Fruit fly (Drosophila melanogaster) whole organism, pupa: ENCODE measurements around the gene CG44422.
A peak's percentile ranks its signal among the peaks of the same experiment; 100 is the strongest.

Experiments
- CG10348 ChIP-seq: fragments of 200-800 bp; sonication (Bioruptor generic); IDR thresholded peaks from 2 replicates; pipeline ENCODE4 v1.3.6; 2022; ENCODE audit warnings: missing biosample characterization, missing genetic modification characterization
- CG12605 ChIP-seq: fragments of 200-800 bp; sonication (Bioruptor generic); IDR thresholded peaks from 2 replicates; pipeline ENCODE4 v1.3.6; 2022; ENCODE audit warnings: missing biosample characterization, missing genetic modification characterization
- CG13204 ChIP-seq: fragments of 200-800 bp; sonication (Bioruptor generic); optimal IDR thresholded peaks from 2 replicates; lab custom pipeline; 2018; ENCODE audit warnings: missing biosample characterization, mild to moderate bottlenecking, missing genetic modification characterization, moderate library complexity
- CG14655 ChIP-seq: fragments of 200-800 bp; sonication (Bioruptor generic); optimal IDR thresholded peaks from 3 replicates; lab custom pipeline; 2017; ENCODE audit warnings: mild to moderate bottlenecking, missing biosample characterization, missing genetic modification reagents, missing genetic modification characterization
- CG15710 ChIP-seq: fragments of 200-800 bp; sonication (Bioruptor generic); optimal IDR thresholded peaks from 2 replicates; lab custom pipeline; 2018; ENCODE audit warnings: missing biosample characterization, mild to moderate bottlenecking, missing genetic modification characterization, moderate library complexity
- CG17806 ChIP-seq: fragments of 200-800 bp; sonication (Bioruptor generic); optimal IDR thresholded peaks from 2 replicates; lab custom pipeline; 2018; ENCODE audit warnings: missing biosample characterization, mild to moderate bottlenecking, missing genetic modification characterization, moderate library complexity
- CG32121 ChIP-seq: fragments of 200-800 bp; sonication (Bioruptor generic); IDR thresholded peaks from 2 replicates; pipeline ENCODE4 v1.3.6; 2022; ENCODE audit warnings: missing biosample characterization, missing genetic modification characterization
- CG34367 ChIP-seq: fragments of 200-800 bp; sonication (Bioruptor generic); optimal IDR thresholded peaks from 2 replicates; lab custom pipeline; 2018; ENCODE audit warnings: missing biosample characterization, mild to moderate bottlenecking, missing genetic modification characterization
- CG4496 ChIP-seq: fragments of 200-800 bp; sonication (Bioruptor generic); IDR thresholded peaks from 3 replicates; pipeline ENCODE4 v1.3.6; 2022; ENCODE audit warnings: missing biosample characterization, missing genetic modification characterization
- CG8159 ChIP-seq: fragments of 200-800 bp; sonication (Bioruptor generic); optimal IDR thresholded peaks from 3 replicates; lab custom pipeline; 2018; ENCODE audit warnings: missing biosample characterization, mild to moderate bottlenecking, missing genetic modification characterization, moderate library complexity
- CG8301 ChIP-seq: fragments of 200-800 bp; sonication (Bioruptor generic); optimal IDR thresholded peaks from 2 replicates; lab custom pipeline; 2018; ENCODE audit warnings: missing biosample characterization, mild to moderate bottlenecking, missing genetic modification characterization
- CG9948 ChIP-seq: fragments of 200-800 bp; sonication (Bioruptor generic); optimal IDR thresholded peaks from 2 replicates; lab custom pipeline; 2018; ENCODE audit warnings: missing biosample characterization, mild to moderate bottlenecking, missing genetic modification characterization, moderate library complexity
- D1 ChIP-seq: fragments of 200-800 bp; sonication (Bioruptor generic); optimal IDR thresholded peaks from 2 replicates; lab custom pipeline; 2018; ENCODE audit warnings: missing biosample characterization, mild to moderate bottlenecking, missing genetic modification characterization, moderate library complexity
- EcR ChIP-seq: fragments of 200-800 bp; sonication (Bioruptor generic); optimal IDR thresholded peaks from 3 replicates; lab custom pipeline; 2019; ENCODE audit warnings: missing biosample characterization, missing genetic modification characterization, mild to moderate bottlenecking, moderate library complexity, missing genetic modification reagents
- Ets98B ChIP-seq: fragments of 200-800 bp; sonication (Bioruptor generic); IDR thresholded peaks from 2 replicates; pipeline ENCODE4 v1.3.6; 2022; ENCODE audit warnings: missing biosample characterization, missing genetic modification characterization
- Pif1A ChIP-seq: fragments of 200-800 bp; sonication (Bioruptor generic); optimal IDR thresholded peaks from 3 replicates; lab custom pipeline; 2016; ENCODE audit warnings: missing biosample characterization, missing genetic modification characterization
- Pif1B ChIP-seq: fragments of 200-800 bp; sonication (Bioruptor generic); optimal IDR thresholded peaks from 3 replicates; lab custom pipeline; 2016; ENCODE audit warnings: missing biosample characterization, missing genetic modification characterization
- Snoo ChIP-seq: fragments of 200-800 bp; sonication (Bioruptor generic); optimal IDR thresholded peaks from 3 replicates; lab custom pipeline; 2017; ENCODE audit warnings: missing biosample characterization, mild to moderate bottlenecking, missing genetic modification characterization, inconsistent platforms
- fd96Ca ChIP-seq: fragments of 200-800 bp; sonication (Bioruptor generic); IDR thresholded peaks from 3 replicates; pipeline ENCODE4 v1.3.6; 2022; ENCODE audit warnings: missing biosample characterization, missing genetic modification characterization
- gl ChIP-seq: fragments of 200-800 bp; sonication (Bioruptor generic); optimal IDR thresholded peaks from 2 replicates; lab custom pipeline; 2018; ENCODE audit warnings: missing biosample characterization, mild to moderate bottlenecking, missing genetic modification characterization
- rn ChIP-seq: fragments of 200-800 bp; sonication (Bioruptor generic); IDR thresholded peaks from 2 replicates; pipeline ENCODE4 v1.3.6; 2022; ENCODE audit warnings: missing biosample characterization, missing genetic modification characterization

Gene CG44422

DNA sequence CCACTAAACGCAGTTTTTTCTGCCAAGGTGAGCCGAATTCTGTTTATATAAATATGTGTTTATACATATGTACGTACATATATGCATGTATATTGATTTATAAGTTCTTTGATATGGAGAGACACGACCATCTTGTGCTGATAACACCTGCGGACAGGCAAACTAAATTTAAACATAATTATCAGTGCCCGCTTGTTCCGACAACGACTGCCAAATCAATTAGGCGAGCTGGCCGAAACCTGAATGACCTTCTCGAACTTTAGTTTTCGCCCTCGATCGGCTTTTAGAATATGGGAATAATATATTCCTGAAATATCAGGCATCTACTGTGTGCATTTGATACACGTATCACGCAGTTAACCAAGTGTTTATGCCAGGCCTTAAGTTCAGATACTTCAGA is 40.2 kb upstream of the CG44422 start:
- TF ChIP-seq Snoo (tag; lab: Kevin White, UChicago): no peak
- TF ChIP-seq CG10348 (GFP tag; lab: Robert Waterston, UW): no peak
- no peak for TF ChIP-seq gl
- TF ChIP-seq CG15710: no peak
- TF ChIP-seq CG14655 (GFP tag; lab: Kevin White, UChicago): no peak
- no peak for TF ChIP-seq Pif1A (GFP tag; lab: Kevin White, UChicago)
- no peak for TF ChIP-seq fd96Ca (GFP tag; lab: Robert Waterston, UW)
- no peak for TF ChIP-seq Ets98B (GFP tag; lab: Robert Waterston, UW)
- no peak for TF ChIP-seq EcR (GFP tag; lab: Kevin White, UChicago)
- TF ChIP-seq CG32121 (GFP tag; lab: Robert Waterston, UW): no peak
- no peak for TF ChIP-seq CG13204 (GFP tag; lab: Kevin White, UChicago)
- no peak for TF ChIP-seq CG12605 (GFP tag; lab: Robert Waterston, UW)
- no peak for TF ChIP-seq CG34367 (tag; lab: Kevin White, UChicago)
- TF ChIP-seq CG8159 (tag; lab: Kevin White, UChicago): no peak
- no peak for TF ChIP-seq CG9948 (tag; lab: Kevin White, UChicago)
- TF ChIP-seq CG4496: no peak
- no peak for TF ChIP-seq rn (GFP tag; lab: Robert Waterston, UW)
- TF ChIP-seq D1 (tag; lab: Kevin White, UChicago): no peak
- no peak for TF ChIP-seq CG8301 (tag; lab: Kevin White, UChicago)

DNA sequence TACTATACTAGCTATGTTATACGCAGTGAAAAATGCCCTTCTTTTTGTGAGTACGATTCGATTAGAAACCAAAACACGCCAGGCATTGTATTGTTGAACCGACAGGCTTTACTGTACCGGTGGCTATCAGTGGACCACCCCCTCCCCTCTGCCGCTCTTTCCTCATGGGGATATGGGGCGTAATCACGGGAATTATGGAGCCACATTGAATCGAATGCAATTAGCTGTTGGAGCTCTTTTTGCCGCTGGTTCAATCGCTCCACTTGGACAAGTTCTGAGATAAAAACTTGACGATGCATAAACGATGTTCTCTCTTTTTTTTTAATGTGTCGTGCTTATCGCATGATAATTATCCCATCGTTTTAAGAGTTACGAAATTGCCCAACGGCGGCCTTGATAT is 39.6 kb upstream of the CG44422 start:
- TF ChIP-seq CG4496: peak; percentile 49; the same call in 2 of the 3 replicates
- no peak for TF ChIP-seq Snoo (tag; lab: Kevin White, UChicago)
- TF ChIP-seq, all 21 proteins: peak for 1

DNA sequence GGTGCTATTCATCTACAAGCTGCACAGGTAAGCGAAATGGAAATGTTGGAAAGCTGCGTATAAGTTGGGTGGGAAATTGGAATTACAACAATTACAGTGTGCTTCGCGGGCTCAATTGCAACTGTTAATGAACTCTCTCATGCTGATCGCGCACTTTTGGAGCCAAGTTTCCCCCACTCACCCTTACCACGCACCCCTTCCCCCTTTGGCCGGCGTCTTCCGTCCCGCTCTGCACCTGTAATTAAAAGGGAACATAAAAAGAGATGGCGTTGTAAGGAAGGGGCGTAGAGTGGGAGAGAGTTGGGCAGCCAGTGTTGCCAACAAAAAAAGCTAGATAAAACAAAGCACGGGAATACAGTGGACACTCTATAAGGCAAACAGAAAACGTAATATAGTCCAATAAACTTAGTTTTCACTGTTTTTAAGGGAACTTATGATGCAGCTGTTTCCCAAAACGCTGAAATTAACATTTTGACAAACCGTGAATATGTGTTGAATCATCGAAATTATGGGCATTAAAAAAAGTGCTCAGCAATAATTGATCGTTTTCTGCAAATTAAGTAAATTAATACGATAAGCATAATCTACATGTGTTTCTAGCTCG is 38.2 kb upstream of the CG44422 start:
- TF ChIP-seq CG9948 (tag; lab: Kevin White, UChicago) (peak; percentile 5), CG15710 (peak; percentile 26), CG13204 (GFP tag; lab: Kevin White, UChicago) (peak; percentile 21), D1 (tag; lab: Kevin White, UChicago) (no peak), CG17806 (no peak), CG14655 (GFP tag; lab: Kevin White, UChicago) (peak; percentile 50), Ets98B (GFP tag; lab: Robert Waterston, UW) (no peak), Snoo (tag; lab: Kevin White, UChicago) (no peak), gl (no peak), CG8159 (tag; lab: Kevin White, UChicago) (peak; percentile 1), fd96Ca (GFP tag; lab: Robert Waterston, UW) (no peak), CG12605 (GFP tag; lab: Robert Waterston, UW) (no peak), rn (GFP tag; lab: Robert Waterston, UW) (no peak), CG10348 (GFP tag; lab: Robert Waterston, UW) (no peak), CG32121 (GFP tag; lab: Robert Waterston, UW) (no peak), CG34367 (tag; lab: Kevin White, UChicago) (no peak), EcR (GFP tag; lab: Kevin White, UChicago) (peak; percentile 26), CG8301 (tag; lab: Kevin White, UChicago) (peak; percentile 4), Pif1B (GFP tag; lab: Kevin White, UChicago) (no peak), Pif1A (GFP tag; lab: Kevin White, UChicago) (peak; percentile 32), CG4496 (no peak)

DNA sequence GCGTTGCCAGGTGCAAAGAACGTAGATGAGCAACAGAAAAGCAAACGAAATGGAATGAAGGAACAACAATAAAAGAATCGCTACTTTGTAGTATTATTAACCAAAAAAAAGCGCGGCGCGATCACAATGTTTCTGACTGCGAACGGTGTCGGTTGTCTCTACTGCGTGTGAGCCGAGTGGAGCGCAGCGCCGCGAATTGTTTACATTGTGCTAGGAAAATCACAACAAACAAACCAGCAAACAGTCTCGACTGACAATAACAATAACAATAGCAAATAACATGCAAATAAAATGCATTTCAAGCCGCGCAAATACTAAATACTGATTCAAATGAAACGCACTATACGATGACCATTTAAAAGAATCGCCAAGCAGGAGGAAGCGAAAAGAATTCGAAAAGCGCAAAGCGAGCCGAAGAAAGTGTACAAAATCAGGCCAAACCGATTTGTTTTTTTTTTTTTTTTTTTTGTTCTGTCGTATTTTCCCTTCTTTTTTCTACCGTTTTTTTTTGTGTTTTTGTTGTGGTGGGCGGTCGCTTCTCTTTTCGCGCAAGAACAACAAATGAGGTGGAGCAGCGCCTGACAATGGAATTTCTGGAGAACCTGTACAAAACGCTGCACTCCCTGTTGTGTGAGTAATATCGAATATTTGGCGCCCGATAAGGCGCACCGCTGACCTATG is 37.4 kb upstream of the CG44422 start, which contains the start of the genes CG34348 and Kap3:
Gene CG34348, plus strand, starts transcription at position 6 of the 681 bp plus-strand sequence.
Gene Kap3, minus strand, starts transcription at position 217 of the 681 bp plus-strand sequence.
- TF ChIP-seq CG17806 (no peak), CG14655 (GFP tag; lab: Kevin White, UChicago) (peak; percentile 19), CG12605 (GFP tag; lab: Robert Waterston, UW) (peak; percentile 75), Ets98B (GFP tag; lab: Robert Waterston, UW) (no peak; the same call in 1 of the 2 replicates), CG9948 (tag; lab: Kevin White, UChicago) (no peak), CG10348 (GFP tag; lab: Robert Waterston, UW) (no peak), Snoo (tag; lab: Kevin White, UChicago) (peak; percentile 40), EcR (GFP tag; lab: Kevin White, UChicago) (no peak), CG8159 (tag; lab: Kevin White, UChicago) (no peak), CG4496 (peak; percentile 9; the same call in 1 of the 3 replicates), gl (no peak), CG15710 (no peak), Pif1B (GFP tag; lab: Kevin White, UChicago) (no peak), CG32121 (GFP tag; lab: Robert Waterston, UW) (peak; percentile 60; the same call in 1 of the 2 replicates), CG13204 (GFP tag; lab: Kevin White, UChicago) (no peak), fd96Ca (GFP tag; lab: Robert Waterston, UW) (no peak), Pif1A (GFP tag; lab: Kevin White, UChicago) (peak; percentile 47), D1 (tag; lab: Kevin White, UChicago) (no peak), CG8301 (tag; lab: Kevin White, UChicago) (no peak), CG34367 (tag; lab: Kevin White, UChicago) (no peak), rn (GFP tag; lab: Robert Waterston, UW) (no peak)
- TF ChIP-seq, all 21 proteins: peak for 6
